Fruit fly (Drosophila melanogaster) whole organism, embryonic: Measurements from ENCODE around the gene CG10252.

Experiments used
- CG10321 ChIP-seq: fragments of 200-800 bp; sonication (Bioruptor generic); IDR thresholded peaks from 2 replicates; pipeline ENCODE4 v1.3.6; 2022; ENCODE audit warnings: missing biosample characterization, missing genetic modification characterization
- CG11247 ChIP-seq: fragments of 200-800 bp; sonication (Bioruptor generic); IDR thresholded peaks from 2 replicates; pipeline ENCODE4 v1.3.6; 2022; ENCODE audit warnings: missing biosample characterization, missing genetic modification characterization
- CG11695 ChIP-seq: fragments of 200-800 bp; sonication (Bioruptor generic); IDR thresholded peaks from 3 replicates; pipeline ENCODE4 v1.3.6; 2022; ENCODE audit warnings: missing biosample characterization, missing genetic modification characterization
- CG12299 ChIP-seq: fragments of 200-800 bp; sonication (Bioruptor generic); optimal IDR thresholded peaks from 2 replicates; lab custom pipeline; 2018; ENCODE audit warnings: missing biosample characterization, mild to moderate bottlenecking, missing genetic modification characterization
- CG17568 ChIP-seq: fragments of 200-800 bp; sonication (Bioruptor generic); optimal IDR thresholded peaks from 2 replicates; lab custom pipeline; 2018; ENCODE audit warnings: missing biosample characterization, mild to moderate bottlenecking, missing genetic modification characterization, moderate library complexity
- CG18764 ChIP-seq: fragments of 200-800 bp; sonication (Bioruptor generic); optimal IDR thresholded peaks from 3 replicates; lab custom pipeline; 2016; ENCODE audit warnings: missing biosample characterization, missing genetic modification characterization
- CG2129 ChIP-seq: fragments of 200-800 bp; sonication (Bioruptor generic); IDR thresholded peaks from 2 replicates; pipeline ENCODE4 v1.3.6; 2022; ENCODE audit warnings: missing biosample characterization, missing genetic modification characterization; ENCODE audit not compliant: partially characterized antibody
- CG4730 ChIP-seq: fragments of 200-800 bp; sonication (Bioruptor generic); IDR thresholded peaks from 2 replicates; pipeline ENCODE4 v1.3.6; 2022; ENCODE audit warnings: missing biosample characterization, missing genetic modification characterization
- CG7745 ChIP-seq: fragments of 200-800 bp; sonication (Bioruptor generic); optimal IDR thresholded peaks from 2 replicates; lab custom pipeline; 2018; ENCODE audit warnings: missing biosample characterization, mild to moderate bottlenecking, missing genetic modification characterization, moderate library complexity
- CG8765 ChIP-seq: fragments of 200-800 bp; sonication (Bioruptor generic); IDR thresholded peaks from 2 replicates; pipeline ENCODE4 v1.3.6; 2022; ENCODE audit warnings: missing biosample characterization, missing genetic modification characterization
- CG9932 ChIP-seq: fragments of 200-800 bp; sonication (Bioruptor generic); IDR thresholded peaks from 2 replicates; pipeline ENCODE4 v1.3.6; 2022; ENCODE audit warnings: missing biosample characterization, missing genetic modification characterization
- Dek ChIP-seq: fragments of 200-800 bp; sonication (Bioruptor generic); optimal IDR thresholded peaks from 3 replicates; lab custom pipeline; 2019; ENCODE audit warnings: missing biosample characterization, mild to moderate bottlenecking, missing genetic modification characterization, moderate library complexity
- Dip2 ChIP-seq: fragments of 200-800 bp; sonication (Bioruptor generic); IDR thresholded peaks from 2 replicates; pipeline ENCODE4 v1.3.6; 2022; ENCODE audit warnings: missing biosample characterization, missing genetic modification characterization
- E2f2 ChIP-seq: fragments of 200-800 bp; sonication (Bioruptor generic); IDR thresholded peaks from 2 replicates; pipeline ENCODE4 v1.3.6; 2022; ENCODE audit warnings: missing biosample characterization, missing genetic modification characterization
- Ets65A ChIP-seq: fragments of 200-800 bp; sonication (Bioruptor generic); peaks from one replicate; lab custom pipeline; 2016; ENCODE audit warnings: missing biosample characterization, missing genetic modification characterization
- Ets97D ChIP-seq: fragments of 200-800 bp; sonication (Bioruptor generic); optimal IDR thresholded peaks from 3 replicates; lab custom pipeline; 2016; ENCODE audit warnings: missing biosample characterization, missing genetic modification characterization
- HmgD ChIP-seq: fragments of 200-800 bp; sonication (Bioruptor generic); optimal IDR thresholded peaks from 3 replicates; lab custom pipeline; 2016; ENCODE audit warnings: missing biosample characterization, missing genetic modification characterization
- Jarid2 ChIP-seq: fragments of 200-800 bp; sonication (Bioruptor generic); optimal IDR thresholded peaks from 3 replicates; lab custom pipeline; 2017; ENCODE audit warnings: mild to moderate bottlenecking, missing biosample characterization, missing genetic modification reagents, missing genetic modification characterization
- Kr ChIP-seq: fragments of 200-800 bp; sonication (Bioruptor generic); optimal IDR thresholded peaks from 2 replicates; lab custom pipeline; 2017; ENCODE audit warnings: missing biosample characterization, mild to moderate bottlenecking, missing genetic modification characterization
- NK7.1 ChIP-seq: fragments of 200-800 bp; sonication (Bioruptor generic); optimal IDR thresholded peaks from 3 replicates; lab custom pipeline; 2016; ENCODE audit warnings: missing biosample characterization, missing genetic modification characterization
- Neu2 ChIP-seq: fragments of 200-800 bp; sonication (Bioruptor generic); optimal IDR thresholded peaks from 3 replicates; lab custom pipeline; 2016; ENCODE audit warnings: missing biosample characterization, missing genetic modification characterization, borderline replicate concordance
- Nf-YB ChIP-seq: fragments of 200-800 bp; sonication (Bioruptor generic); optimal IDR thresholded peaks from 3 replicates; lab custom pipeline; 2019; ENCODE audit warnings: missing biosample characterization, mild to moderate bottlenecking, missing genetic modification characterization, moderate library complexity
- Oaz ChIP-seq: fragments of 200-800 bp; sonication (Bioruptor generic); IDR thresholded peaks from 2 replicates; pipeline ENCODE4 v1.3.6; 2022; ENCODE audit warnings: missing biosample characterization, missing genetic modification characterization
- Side ChIP-seq: fragments of 200-800 bp; sonication (Bioruptor generic); optimal IDR thresholded peaks from 2 replicates; lab custom pipeline; 2016; ENCODE audit warnings: missing biosample characterization, missing genetic modification characterization
- Spps ChIP-seq: fragments of 200-800 bp; sonication (Bioruptor generic); optimal IDR thresholded peaks from 2 replicates; lab custom pipeline; 2018; ENCODE audit warnings: missing biosample characterization, mild to moderate bottlenecking, missing genetic modification characterization
- Xbp1 ChIP-seq: fragments of 200-800 bp; sonication (Bioruptor generic); optimal IDR thresholded peaks from 3 replicates; lab custom pipeline; 2016; ENCODE audit warnings: missing biosample characterization, mild to moderate bottlenecking, missing genetic modification characterization
- Xrp1 ChIP-seq: fragments of 200-800 bp; sonication (Bioruptor generic); IDR thresholded peaks from 2 replicates; pipeline ENCODE4 v1.3.6; 2022; ENCODE audit warnings: missing biosample characterization, missing genetic modification characterization
- cg ChIP-seq: fragments of 200-800 bp; sonication (Bioruptor generic); optimal IDR thresholded peaks from 3 replicates; lab custom pipeline; 2019; ENCODE audit warnings: missing biosample characterization, mild to moderate bottlenecking, missing genetic modification characterization, moderate library complexity
- chm ChIP-seq: fragments of 200-800 bp; sonication (Bioruptor generic); IDR thresholded peaks from 2 replicates; pipeline ENCODE4 v1.3.6; 2022; ENCODE audit warnings: missing biosample characterization, missing genetic modification characterization
- ci ChIP-seq: fragments of 200-800 bp; sonication (Bioruptor generic); IDR thresholded peaks from 3 replicates; pipeline ENCODE4 v1.3.6; 2022; ENCODE audit warnings: missing biosample characterization, missing genetic modification characterization
- cwo ChIP-seq: fragments of 200-800 bp; sonication (Bioruptor generic); optimal IDR thresholded peaks from 3 replicates; lab custom pipeline; 2017; ENCODE audit warnings: missing biosample characterization, missing genetic modification characterization, mild to moderate bottlenecking, moderate library complexity, missing genetic modification reagents
- danr ChIP-seq: fragments of 200-800 bp; sonication (Bioruptor generic); IDR thresholded peaks from 2 replicates; pipeline ENCODE4 v1.3.6; 2022; ENCODE audit warnings: missing biosample characterization, missing genetic modification characterization
- fd96Cb ChIP-seq: fragments of 200-800 bp; sonication (Bioruptor generic); optimal IDR thresholded peaks from 2 replicates; lab custom pipeline; 2018; ENCODE audit warnings: missing biosample characterization, mild to moderate bottlenecking, missing genetic modification characterization, moderate library complexity
- ftz-f1 ChIP-seq: fragments of 200-800 bp; sonication (Bioruptor generic); optimal IDR thresholded peaks from 2 replicates; lab custom pipeline; 2016; ENCODE audit warnings: missing biosample characterization, missing genetic modification characterization
- grau ChIP-seq: fragments of 200-800 bp; optimal IDR thresholded peaks from 3 replicates; lab custom pipeline; 2019; ENCODE audit warnings: missing biosample characterization, mild to moderate bottlenecking, missing genetic modification characterization, moderate library complexity
- gro ChIP-seq: fragments of 200-800 bp; sonication (Bioruptor generic); optimal IDR thresholded peaks from 2 replicates; lab custom pipeline; 2016; ENCODE audit warnings: missing biosample characterization, missing genetic modification characterization
- gsb-n ChIP-seq: fragments of 200-800 bp; sonication (Bioruptor generic); optimal IDR thresholded peaks from 3 replicates; lab custom pipeline; 2018; ENCODE audit warnings: missing biosample characterization, mild to moderate bottlenecking, missing genetic modification characterization
- insv ChIP-seq, 2 experiments: fragments of 200-800 bp; sonication (Bioruptor generic); optimal IDR thresholded peaks; 3 replicates each; lab custom pipeline; 2016 to 2018; ENCODE audit warnings: missing biosample characterization in 2 of 2, missing genetic modification characterization in 2 of 2
- ken ChIP-seq: fragments of 200-800 bp; sonication (Bioruptor generic); IDR thresholded peaks from 3 replicates; pipeline ENCODE4 v1.3.6; 2022; ENCODE audit warnings: missing biosample characterization, missing genetic modification characterization
- lbe ChIP-seq: fragments of 200-800 bp; sonication (Bioruptor generic); optimal IDR thresholded peaks from 2 replicates; lab custom pipeline; 2016; ENCODE audit warnings: missing biosample characterization, mild to moderate bottlenecking, missing genetic modification characterization
- mld ChIP-seq: fragments of 200-800 bp; sonication (Bioruptor generic); IDR thresholded peaks from 3 replicates; pipeline ENCODE4 v1.3.6; 2022; ENCODE audit warnings: missing biosample characterization, missing genetic modification characterization; ENCODE audit not compliant: partially characterized antibody
- nom ChIP-seq: fragments of 200-800 bp; sonication (Bioruptor generic); optimal IDR thresholded peaks from 2 replicates; lab custom pipeline; 2017; ENCODE audit warnings: missing biosample characterization, missing genetic modification characterization, mild to moderate bottlenecking, moderate library complexity, missing genetic modification reagents
- p53 ChIP-seq: fragments of 200-800 bp; sonication (Bioruptor generic); optimal IDR thresholded peaks from 2 replicates; lab custom pipeline; 2016; ENCODE audit warnings: missing biosample characterization, missing genetic modification characterization
- pfk ChIP-seq: fragments of 200-800 bp; sonication (Bioruptor generic); optimal IDR thresholded peaks from 2 replicates; lab custom pipeline; 2018; ENCODE audit warnings: missing biosample characterization, mild to moderate bottlenecking, missing genetic modification characterization, moderate library complexity
- pnt ChIP-seq: fragments of 200-800 bp; sonication (Bioruptor generic); optimal IDR thresholded peaks from 3 replicates; lab custom pipeline; 2016; ENCODE audit warnings: missing biosample characterization, missing genetic modification characterization
- ranshi ChIP-seq: fragments of 200-800 bp; sonication (Bioruptor generic); IDR thresholded peaks from 2 replicates; pipeline ENCODE4 v1.3.6; 2022; ENCODE audit warnings: missing biosample characterization, missing genetic modification characterization
- sens-2 ChIP-seq: fragments of 200-800 bp; sonication (Bioruptor generic); IDR thresholded peaks from 2 replicates; pipeline ENCODE4 v1.3.6; 2022; ENCODE audit warnings: missing biosample characterization, missing genetic modification characterization
- shn ChIP-seq: fragments of 200-800 bp; sonication (Bioruptor generic); optimal IDR thresholded peaks from 3 replicates; lab custom pipeline; 2016; ENCODE audit warnings: missing biosample characterization, missing genetic modification characterization
- sisA ChIP-seq: fragments of 200-800 bp; sonication (Bioruptor generic); IDR thresholded peaks from 2 replicates; pipeline ENCODE4 v1.3.6; 2022; ENCODE audit warnings: missing biosample characterization, missing genetic modification characterization
- sna ChIP-seq: fragments of 200-800 bp; sonication (Bioruptor generic); IDR thresholded peaks from 2 replicates; pipeline ENCODE4 v1.3.6; 2022; ENCODE audit warnings: missing biosample characterization, missing genetic modification characterization; ENCODE audit not compliant: partially characterized antibody
- wor ChIP-seq: fragments of 200-800 bp; sonication (Bioruptor generic); IDR thresholded peaks from 2 replicates; pipeline ENCODE4 v1.3.6; 2022; ENCODE audit warnings: missing biosample characterization, missing genetic modification characterization
- zfh2 ChIP-seq: fragments of 200-800 bp; sonication (Bioruptor generic); optimal IDR thresholded peaks from 2 replicates; lab custom pipeline; 2016; ENCODE audit warnings: missing biosample characterization, missing genetic modification characterization

Gene CG10252

DNA sequence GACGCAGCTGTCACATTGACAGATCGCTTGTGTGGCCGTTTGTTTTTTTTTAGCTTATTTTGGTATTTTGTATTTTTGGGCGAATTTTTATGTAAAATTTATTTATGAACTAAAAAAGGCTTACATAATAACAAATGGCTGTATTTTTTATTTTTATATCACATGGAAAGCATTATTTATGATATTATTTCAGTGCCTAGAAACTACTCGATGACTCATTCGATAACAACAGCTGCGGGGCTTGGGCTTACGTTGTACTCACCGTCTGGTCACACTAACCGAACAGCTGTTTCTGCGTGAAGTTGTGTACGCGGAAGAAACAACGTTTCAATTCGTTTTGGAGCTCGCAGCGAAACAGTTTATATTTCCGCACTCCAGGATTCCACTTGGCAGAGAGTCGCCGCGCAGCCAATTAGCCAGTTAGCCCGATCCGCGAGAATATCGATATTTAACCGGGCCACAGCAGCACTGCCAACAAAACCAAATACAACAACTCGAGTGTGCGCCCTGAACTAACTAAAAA is 37.0 kb upstream of the CG10252 start, which contains the start of the genes Hmgcr and Rpn9 (continued):
- TF ChIP-seq CG17568 (no peak), sisA (GFP tag; lab: Robert Waterston, UW) (no peak), CG10321 (GFP tag; lab: Robert Waterston, UW) (no peak), CG8765 (GFP tag; lab: Robert Waterston, UW) (no peak), pnt (GFP tag; lab: Kevin White, UChicago) (no peak), Spps (tag; lab: Kevin White, UChicago) (no peak), ftz-f1 (no peak), sna (GFP tag; lab: Robert Waterston, UW) (no peak), cg (no peak), nom (GFP tag; lab: Kevin White, UChicago) (peak; percentile 49), Ets65A (GFP tag; lab: Kevin White, UChicago) (peak; percentile 6), ci (GFP tag; lab: Robert Waterston, UW) (peak; percentile 65; the same call in 2 of the 3 replicates), Side (GFP tag; lab: Kevin White, UChicago) (no peak), Neu2 (no peak), Kr (GFP tag; lab: Kevin White, UChicago) (no peak), CG11695 (GFP tag; lab: Robert Waterston, UW) (no peak), lbe (no peak), Dek (tag; lab: Kevin White, UChicago) (no peak), Jarid2 (GFP tag; lab: Kevin White, UChicago) (peak; percentile 86), CG7745 (tag; lab: Kevin White, UChicago) (no peak), chm (GFP tag; lab: Robert Waterston, UW) (peak; percentile 70; the same call in 1 of the 2 replicates), wor (no peak), CG12299 (tag; lab: Kevin White, UChicago) (peak; percentile 52), Xbp1 (peak; percentile 12), E2f2 (GFP tag; lab: Robert Waterston, UW) (peak; percentile 25; the same call in 1 of the 2 replicates), CG9932 (GFP tag; lab: Robert Waterston, UW) (no peak), p53 (no peak), zfh2 (GFP tag; lab: Kevin White, UChicago) (no peak), shn (GFP tag; lab: Kevin White, UChicago) (peak; percentile 27), ken (GFP tag; lab: Robert Waterston, UW) (no peak), CG11247 (GFP tag; lab: Robert Waterston, UW) (no peak), cwo (no peak), grau (tag; lab: Kevin White, UChicago) (peak; percentile 26), CG18764 (GFP tag; lab: Kevin White, UChicago) (no peak), fd96Cb (tag; lab: Kevin White, UChicago) (no peak), Oaz (GFP tag; lab: Robert Waterston, UW) (no peak), ranshi (GFP tag; lab: Robert Waterston, UW) (no peak), sens-2 (GFP tag; lab: Robert Waterston, UW) (no peak), Dip2 (GFP tag; lab: Robert Waterston, UW) (no peak), CG4730 (GFP tag; lab: Robert Waterston, UW) (no peak), HmgD (no peak), Ets97D (GFP tag; lab: Kevin White, UChicago) (peak; percentile 92), pfk (GFP tag; lab: Kevin White, UChicago) (peak; percentile 8), gro (GFP tag; lab: Kevin White, UChicago) (peak; percentile 27), Xrp1 (GFP tag; lab: Robert Waterston, UW) (no peak), gsb-n (tag; lab: Kevin White, UChicago) (peak; percentile 49), CG2129 (GFP tag; lab: Robert Waterston, UW) (no peak), Nf-YB (peak; percentile 27), mld (GFP tag; lab: Robert Waterston, UW) (0 out of 3 replicates have a peak, but pooled peaks have one; percentile 64), NK7.1 (GFP tag; lab: Kevin White, UChicago) (no peak), danr (GFP tag; lab: Robert Waterston, UW) (no peak), insv (GFP tag; optimal IDR thresholded peaks at IDR 0.05; lab: Kevin White, UChicago) (peak in 1 of 2 experiments; percentile 65)
